Fruit fly (Drosophila melanogaster): Measurements from ENCODE around the gene CG11586.
A peak's percentile ranks its signal among the peaks of the same experiment; 100 is the strongest.

The CG11586 gene

DNA sequence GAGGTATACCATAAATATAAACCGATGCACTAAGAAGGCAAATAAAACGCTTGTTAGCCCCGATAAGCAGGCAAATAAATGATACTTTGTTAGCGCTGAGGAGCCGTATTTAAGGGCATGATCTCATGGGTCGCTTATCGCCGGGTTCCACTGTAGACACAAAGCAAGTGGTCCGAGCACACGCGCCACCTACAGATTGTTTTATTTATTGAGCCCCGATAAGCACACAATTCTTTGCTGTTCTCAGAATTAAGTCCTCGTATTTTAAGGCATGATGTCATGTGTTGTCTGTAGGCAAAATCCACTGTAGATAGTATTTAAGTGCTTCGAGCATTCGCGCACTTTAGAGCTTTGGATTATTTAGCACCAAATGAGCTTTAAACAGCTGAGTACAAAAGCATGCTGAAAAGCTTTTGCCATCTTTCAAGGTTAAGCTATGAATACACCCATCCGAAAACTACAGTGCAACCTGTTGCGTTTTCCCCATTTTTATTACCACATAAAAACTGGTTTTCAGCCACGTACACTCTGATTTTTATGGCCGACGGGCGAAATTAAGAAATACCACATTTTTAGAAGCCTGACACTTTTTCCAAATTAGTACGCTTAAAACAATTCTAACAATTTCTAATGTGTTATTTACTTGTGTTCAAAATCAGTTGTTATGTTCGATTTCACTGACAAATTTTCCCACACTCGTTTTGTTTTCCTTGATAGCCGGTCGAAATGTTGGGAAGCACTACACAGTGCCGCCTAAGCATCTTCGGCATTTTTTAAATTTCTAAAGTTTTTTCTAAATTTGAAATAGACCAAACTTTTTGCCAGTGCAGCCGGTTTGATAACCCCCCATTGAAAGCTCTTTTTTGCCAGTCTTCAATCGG lies 22.6 kb downstream of the CG11586 start, which contains the start of gene Sqor (continued):
- TF ChIP-seq HmgD (GFP tag; optimal IDR thresholded peaks at IDR 0.05): peak; percentile 82
- TF ChIP-seq Lpt (GFP tag; optimal IDR thresholded peaks at IDR 0.05): no peak
- peak; percentile 73 for TF ChIP-seq CrebB (tag; optimal IDR thresholded peaks at IDR 0.05)
- peak; percentile 49 for TF ChIP-seq CG30020 (tag; optimal IDR thresholded peaks at IDR 0.05)
- peak; percentile 78 to 90 for TF ChIP-seq dpn (GFP tag; optimal IDR thresholded peaks at IDR 0.05)
- TF ChIP-seq shn (GFP tag; optimal IDR thresholded peaks at IDR 0.05): peak; percentile 91
- TF ChIP-seq sob (GFP tag; IDR thresholded peaks at IDR 0.05): peak; percentile 78
- TF ChIP-seq insv (GFP tag; optimal IDR thresholded peaks at IDR 0.05): peak in 1 of 2 experiments; percentile 21
- TF ChIP-seq Jarid2 (GFP tag; optimal IDR thresholded peaks at IDR 0.05): peak; percentile 54
- TF ChIP-seq aop (GFP tag; IDR thresholded peaks at IDR 0.05): peak; percentile 73; the same call in 1 of the 2 replicates
- peak; percentile 83 for TF ChIP-seq CG6854 (GFP tag; optimal IDR thresholded peaks at IDR 0.05)
- no peak for TF ChIP-seq Sin3A (optimal IDR thresholded peaks at IDR 0.05)
- peak; percentile 27 for TF ChIP-seq CG12236 (GFP tag; optimal IDR thresholded peaks at IDR 0.05)
- TF ChIP-seq CG9437 (GFP tag; optimal IDR thresholded peaks at IDR 0.05): peak; percentile 85
- TF ChIP-seq CHES-1-like (GFP tag; optimal IDR thresholded peaks at IDR 0.05): peak; percentile 85
- TF ChIP-seq CG10979 (tag; optimal IDR thresholded peaks at IDR 0.05): peak; percentile 33
- no peak for TF ChIP-seq CG9797 (GFP tag; optimal IDR thresholded peaks at IDR 0.05)
- peak; percentile 85 for TF ChIP-seq CG13894 (tag; optimal IDR thresholded peaks at IDR 0.05)
- peak; percentile 94 for TF ChIP-seq sens (GFP tag)
- peak; percentile 89 for TF ChIP-seq CG7839 (tag; optimal IDR thresholded peaks at IDR 0.05)
- TF ChIP-seq Dp (GFP tag; optimal IDR thresholded peaks at IDR 0.05): peak; percentile 23
- TF ChIP-seq CG9876 (GFP tag; optimal IDR thresholded peaks at IDR 0.05): peak; percentile 88
- peak; percentile 55; the same call in 1 of the 3 replicates for TF ChIP-seq gce (GFP tag; IDR thresholded peaks at IDR 0.05)
- TF ChIP-seq C15 (GFP tag; IDR thresholded peaks at IDR 0.05): peak; percentile 77
- TF ChIP-seq CG8359 (GFP tag; optimal IDR thresholded peaks at IDR 0.05; ENCODE audit: borderline replicate concordance): peak; percentile 17
- TF ChIP-seq CG14860 (GFP tag; IDR thresholded peaks at IDR 0.05; ENCODE audit: partially characterized antibody): no peak
- TF ChIP-seq repo (GFP tag; optimal IDR thresholded peaks at IDR 0.05): peak; percentile 60
- peak; percentile 81 for TF ChIP-seq CG4854 (GFP tag; optimal IDR thresholded peaks at IDR 0.05)
- TF ChIP-seq CG7556 (GFP tag; optimal IDR thresholded peaks at IDR 0.05): peak; percentile 95
- TF ChIP-seq HLHmδ (GFP tag; optimal IDR thresholded peaks at IDR 0.05): no peak
- TF ChIP-seq CG6683 (GFP tag; optimal IDR thresholded peaks at IDR 0.05): peak; percentile 60
- TF ChIP-seq CG7963 (GFP tag; IDR thresholded peaks at IDR 0.05; ENCODE audit: partially characterized antibody): no peak
- TF ChIP-seq CG14965 (GFP tag; optimal IDR thresholded peaks at IDR 0.05; ENCODE audit: borderline replicate concordance): peak; percentile 41
- TF ChIP-seq unc-4 (GFP tag; IDR thresholded peaks at IDR 0.05; ENCODE audit: partially characterized antibody): 0 out of 2 replicates have a peak, but pooled peaks have one; percentile 19
- TF ChIP-seq CG6689 (GFP tag; IDR thresholded peaks at IDR 0.05): peak; percentile 75
- TF ChIP-seq CG3163 (GFP tag; optimal IDR thresholded peaks at IDR 0.05): peak; percentile 70
- TF ChIP-seq CG1602 (GFP tag; optimal IDR thresholded peaks at IDR 0.05): peak; percentile 66
- no peak for TF ChIP-seq prd (optimal IDR thresholded peaks at IDR 0.05)
- TF ChIP-seq prd (GFP tag; IDR thresholded peaks at IDR 0.05): peak; percentile 73
- TF ChIP-seq CG17802 (tag; optimal IDR thresholded peaks at IDR 0.05): peak; percentile 53
- peak; percentile 73; the same call in 3 of the 4 replicates for TF ChIP-seq Gug (GFP tag; IDR thresholded peaks at IDR 0.05)
- peak; percentile 77 for TF ChIP-seq Hey (tag; optimal IDR thresholded peaks at IDR 0.05)
- TF ChIP-seq odd (GFP tag; optimal IDR thresholded peaks at IDR 0.05): no peak
- TF ChIP-seq mirr (GFP tag; optimal IDR thresholded peaks at IDR 0.05): no peak
- peak; percentile 3 for TF ChIP-seq CG10565 (GFP tag; optimal IDR thresholded peaks at IDR 0.05)
- no peak for TF ChIP-seq CG16813 (GFP tag; IDR thresholded peaks at IDR 0.05; ENCODE audit: partially characterized antibody)
- peak; percentile 54 for TF ChIP-seq CG18764 (GFP tag; optimal IDR thresholded peaks at IDR 0.05)
- 0 out of 3 replicates have a peak, but pooled peaks have one; percentile 13 for TF ChIP-seq croc (GFP tag; conservative IDR thresholded peaks at IDR 0.05)

Measured in whole organism, embryonic.